Fruit fly (Drosophila melanogaster): ENCODE data around the gene Wdr81.

Wdr81 gene

dm6 chr2L:12026458-12027431 lies 6.0 kb upstream of the Wdr81 start (continued):
- peak; percentile 18 for TF ChIP-seq HLH54F (GFP tag; optimal IDR thresholded peaks at IDR 0.05)
- no peak for TF ChIP-seq shn (GFP tag; optimal IDR thresholded peaks at IDR 0.05)
- no peak for TF ChIP-seq tll (GFP tag; optimal IDR thresholded peaks at IDR 0.05)
- peak; percentile 6 for TF ChIP-seq CG10462 (GFP tag; optimal IDR thresholded peaks at IDR 0.05)
- TF ChIP-seq CG5245 (GFP tag; optimal IDR thresholded peaks at IDR 0.05), result peak; percentile 30
- peak; percentile 79 for TF ChIP-seq CG18619 (GFP tag; optimal IDR thresholded peaks at IDR 0.05)
- TF ChIP-seq kni (GFP tag; optimal IDR thresholded peaks at IDR 0.05), result peak; percentile 68
- no peak for TF ChIP-seq Stat92E (GFP tag; optimal IDR thresholded peaks at IDR 0.05)
- TF ChIP-seq mirr (GFP tag; optimal IDR thresholded peaks at IDR 0.05), result peak; percentile 10
- no peak for TF ChIP-seq Hr39 (optimal IDR thresholded peaks at IDR 0.05)
- TF ChIP-seq Oli (tag; optimal IDR thresholded peaks at IDR 0.05), result peak; percentile 83
- TF ChIP-seq HmgD (GFP tag; optimal IDR thresholded peaks at IDR 0.05), result no peak
- peak; percentile 20 for TF ChIP-seq kah (GFP tag; optimal IDR thresholded peaks at IDR 0.05)
- TF ChIP-seq schlank (tag; optimal IDR thresholded peaks at IDR 0.05), result no peak
- no peak for TF ChIP-seq CG42726 (GFP tag; IDR thresholded peaks at IDR 0.05; ENCODE audit: partially characterized antibody)
- no peak for TF ChIP-seq fd64A (GFP tag; optimal IDR thresholded peaks at IDR 0.05)
- TF ChIP-seq her (GFP tag; optimal IDR thresholded peaks at IDR 0.05), result no peak
- TF ChIP-seq CG2120 (GFP tag; optimal IDR thresholded peaks at IDR 0.05), result peak; percentile 33
- peak; percentile 72 for TF ChIP-seq CG11504 (tag; optimal IDR thresholded peaks at IDR 0.05)
- TF ChIP-seq Elba2 (GFP tag; optimal IDR thresholded peaks at IDR 0.05), result no peak
- TF ChIP-seq Doc3 (GFP tag; IDR thresholded peaks at IDR 0.05; ENCODE audit: partially characterized antibody), result 0 out of 3 replicates have a peak, but pooled peaks have one; percentile 21
- no peak for TF ChIP-seq TFAM (GFP tag; optimal IDR thresholded peaks at IDR 0.05)
- peak; percentile 97 for TF ChIP-seq Adf1 (GFP tag; IDR thresholded peaks at IDR 0.05)
- no peak for TF ChIP-seq z (GFP tag; IDR thresholded peaks at IDR 0.05)
- TF ChIP-seq gt (GFP tag; IDR thresholded peaks at IDR 0.05), result no peak
- TF ChIP-seq CG10274 (GFP tag; optimal IDR thresholded peaks at IDR 0.05), result no peak
- no peak for TF ChIP-seq CG18764 (GFP tag; optimal IDR thresholded peaks at IDR 0.05)
- TF ChIP-seq jigr1 (GFP tag; IDR thresholded peaks at IDR 0.05), result no peak
- peak; percentile 8 for TF ChIP-seq Lhr (GFP tag; optimal IDR thresholded peaks at IDR 0.05)
- TF ChIP-seq CG6813 (GFP tag; optimal IDR thresholded peaks at IDR 0.05), result peak; percentile 28
- TF ChIP-seq ftz-f1 (GFP tag; optimal IDR thresholded peaks at IDR 0.05), result no peak
- TF ChIP-seq Kr (GFP tag; optimal IDR thresholded peaks at IDR 0.05), result no peak
- no peak for TF ChIP-seq gfzf (GFP tag; optimal IDR thresholded peaks at IDR 0.05)
- TF ChIP-seq CkIIα-i1 (GFP tag; IDR thresholded peaks at IDR 0.05), result no peak
- TF ChIP-seq Mes4 (GFP tag; optimal IDR thresholded peaks at IDR 0.05), result peak; percentile 29
- TF ChIP-seq croc (GFP tag; conservative IDR thresholded peaks at IDR 0.05), result no peak; the same call in 2 of the 3 replicates
- TF ChIP-seq Rx (GFP tag; IDR thresholded peaks at IDR 0.05), result peak; percentile 33; the same call in 1 of the 2 replicates
- TF ChIP-seq CG14050 (GFP tag; IDR thresholded peaks at IDR 0.05), result peak; percentile 9; the same call in 1 of the 3 replicates
- no peak for TF ChIP-seq CG12236 (GFP tag; optimal IDR thresholded peaks at IDR 0.05)
- peak; percentile 22 for TF ChIP-seq CG12769 (tag; optimal IDR thresholded peaks at IDR 0.05)
- TF ChIP-seq Xrp1 (GFP tag; IDR thresholded peaks at IDR 0.05), result no peak; the same call in none of the 2 replicates
- peak; percentile 44 for TF ChIP-seq Six4 (GFP tag; optimal IDR thresholded peaks at IDR 0.05)
- no peak for TF ChIP-seq vnd (GFP tag; IDR thresholded peaks at IDR 0.05; ENCODE audit: partially characterized antibody)
- peak; percentile 7 for TF ChIP-seq Dek (tag; optimal IDR thresholded peaks at IDR 0.05)
- TF ChIP-seq Atf6 (GFP tag; IDR thresholded peaks at IDR 0.05), result 0 out of 2 replicates have a peak, but pooled peaks have one; percentile 7
- TF ChIP-seq CG12071 (GFP tag; optimal IDR thresholded peaks at IDR 0.05), result no peak
- TF ChIP-seq H2.0 (GFP tag; IDR thresholded peaks at IDR 0.05), result peak; percentile 52
- peak; percentile 27 for TF ChIP-seq bab2 (GFP tag; optimal IDR thresholded peaks at IDR 0.05)
